Worm (Caenorhabditis elegans) whole organism, early embryonic: Measurements from ENCODE around the gene C09G12.17.

Experiments
- F13C5.2 ChIP-seq: sonication (generic microtip); optimal IDR thresholded peaks from 2 replicates; lab custom pipeline; 2017; ENCODE audit warnings: mild to moderate bottlenecking, missing genetic modification characterization, inconsistent platforms, missing compliant biosample characterization
- ama-1 ChIP-seq: fragments of 150-350 bp; optimal IDR thresholded peaks from 2 replicates; lab custom pipeline; 2014
- ets-7 ChIP-seq: sonication (generic microtip); optimal IDR thresholded peaks from 2 replicates; lab custom pipeline; 2016; ENCODE audit warnings: missing genotype, missing genetic modification characterization, missing compliant biosample characterization
- flt-1 ChIP-seq: fragments of 200-800 bp; sonication (Bioruptor generic); IDR thresholded peaks from 2 replicates; pipeline ENCODE4 v1.3.6; 2022; ENCODE audit warnings: missing genetic modification characterization, missing compliant biosample characterization
- pes-1 ChIP-seq: fragments of 200-800 bp; sonication (Bioruptor generic); IDR thresholded peaks from 2 replicates; pipeline ENCODE4 v1.3.6; 2022; ENCODE audit warnings: missing genetic modification reagents, missing genetic modification characterization, missing compliant biosample characterization
- tbx-37 ChIP-seq: fragments of 200-800 bp; sonication (Bioruptor generic); conservative IDR thresholded peaks from 2 replicates; pipeline ENCODE4 v1.3.6; 2022; ENCODE audit warnings: missing genetic modification reagents, missing genetic modification characterization, missing compliant biosample characterization
- tra-4 ChIP-seq: sonication (generic microtip); optimal IDR thresholded peaks from 2 replicates; lab custom pipeline; 2017; ENCODE audit warnings: missing genetic modification characterization, missing compliant biosample characterization

DNA sequence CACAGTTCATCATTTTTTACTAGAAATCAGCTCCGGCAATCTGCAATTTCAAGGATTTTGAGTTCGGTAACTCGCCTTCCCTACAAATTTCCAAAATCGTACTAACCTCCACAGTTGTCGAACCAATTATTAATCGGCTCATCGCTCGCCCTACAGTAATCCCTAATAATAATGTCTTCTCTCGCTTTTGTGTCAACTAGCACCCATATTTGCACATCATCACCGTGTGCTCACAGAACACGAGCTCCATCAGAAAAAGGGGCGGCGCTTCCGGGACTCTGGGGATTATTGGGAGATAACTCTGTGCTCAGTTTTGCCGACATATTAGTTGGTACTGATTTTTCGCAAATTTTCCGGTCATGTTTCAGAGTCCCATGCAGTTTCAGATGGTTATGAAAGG, 1.7 kb upstream of the C09G12.17 start, which contains the start of gene ceh-53:
- TF ChIP-seq ets-7 (tag; lab: Kevin White, UChicago), result no peak
- no peak for TF ChIP-seq ama-1
- no peak for TF ChIP-seq F13C5.2 (tag; lab: Kevin White, UChicago)
- TF ChIP-seq flt-1 (GFP tag; lab: Robert Waterston, UW), result no peak
- TF ChIP-seq tra-4 (tag; lab: Kevin White, UChicago), result no peak
- TF ChIP-seq tbx-37 (GFP tag; lab: Robert Waterston, UW), result no peak
- no peak for TF ChIP-seq pes-1 (GFP tag; lab: Robert Waterston, UW)
